Worm (Caenorhabditis elegans) whole organism, L3 larva: ENCODE measurements around the gene F58E6.13.

Source experiments
- ceh-16 ChIP-seq: sonication (generic microtip); optimal IDR thresholded peaks from 2 replicates; lab custom pipeline; 2017; ENCODE audit warnings: missing biosample characterization, missing genetic modification characterization
- snpc-4 ChIP-seq: fragments of 150-350 bp; optimal IDR thresholded peaks from 2 replicates; lab custom pipeline; 2014; ENCODE audit warnings: missing biosample characterization, missing genetic modification characterization

DNA sequence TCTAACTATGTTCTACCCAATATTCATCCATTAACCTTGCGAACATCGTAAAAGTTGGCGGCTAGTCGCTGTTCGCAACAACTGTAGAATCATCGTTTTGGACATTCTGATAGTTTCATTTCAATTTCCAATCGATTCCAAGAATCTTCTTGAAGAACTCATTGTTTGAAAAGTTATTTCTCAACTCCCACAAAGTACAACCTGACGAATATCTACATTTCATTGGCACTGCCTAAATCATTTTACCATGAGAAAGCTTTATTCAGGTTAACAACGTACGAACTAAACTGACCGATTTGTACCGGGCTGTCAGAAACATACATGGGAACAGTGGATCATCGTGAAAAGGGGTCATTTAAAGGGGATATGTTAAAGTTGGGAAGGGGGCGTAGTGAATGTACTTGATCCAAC, 41.7 kb downstream of the F58E6.13 start, which contains the start of gene F46B6.6:
- TF ChIP-seq ceh-16 (tag; lab: Kevin White, UChicago) (no peak), snpc-4 (tag; lab: Kevin White, UChicago) (no peak)
